Fruit fly (Drosophila melanogaster): ENCODE results near the gene prage.

prage gene

dm6 chrX:1773532-1774346 is at the start of gene prage, which contains the start of gene Adar:
TSS of gene prage (plus strand) at chrX:1773719.
TSS of gene Adar (plus strand) at chrX:1773725.
- TF ChIP-seq noc (tag; optimal IDR thresholded peaks at IDR 0.05) = no peak

dm6 chrX:1735083-1735482 is 38.4 kb upstream of the prage start:
- TF ChIP-seq noc (tag; optimal IDR thresholded peaks at IDR 0.05) = no peak

dm6 chrX:1753938-1754566 is 19.5 kb upstream of the prage start, which contains the start of gene Scgdelta:
TSS of gene Scgdelta (minus strand) at chrX:1754065.
- TF ChIP-seq noc (tag; optimal IDR thresholded peaks at IDR 0.05) = no peak

- TF ChIP-seq noc (tag; optimal IDR thresholded peaks at IDR 0.05) = no peak
Measured at dm6 chrX:1772626-1773025, 893 bp upstream of the prage start.

- no peak for TF ChIP-seq noc (tag; optimal IDR thresholded peaks at IDR 0.05)
Measured at dm6 chrX:1774347-1774829, 869 bp downstream of the prage start.

dm6 chrX:1789266-1789665 is 15.7 kb downstream of the prage start, which contains the start of gene CG32806:
TSS of gene CG32806 (plus strand) at chrX:1789566.
- no peak for TF ChIP-seq noc (tag; optimal IDR thresholded peaks at IDR 0.05)

dm6 chrX:1793793-1794358 is 20.4 kb downstream of the prage start:
- no peak for TF ChIP-seq noc (tag; optimal IDR thresholded peaks at IDR 0.05)

dm6 chrX:1811173-1811572 is 37.7 kb downstream of the prage start:
- no peak for TF ChIP-seq noc (tag; optimal IDR thresholded peaks at IDR 0.05)

dm6 chrX:1819026-1819425 is 45.5 kb downstream of the prage start:
- TF ChIP-seq noc (tag; optimal IDR thresholded peaks at IDR 0.05) = no peak

dm6 chrX:1820241-1820640 is 46.7 kb downstream of the prage start, which contains the start of gene CG14810:
TSS of gene CG14810 (minus strand) at chrX:1820341.
- TF ChIP-seq noc (tag; optimal IDR thresholded peaks at IDR 0.05) = no peak

- no peak for TF ChIP-seq noc (tag; optimal IDR thresholded peaks at IDR 0.05)
Measured at dm6 chrX:1821039-1821438, 47.5 kb downstream of the prage start.

- TF ChIP-seq noc (tag; optimal IDR thresholded peaks at IDR 0.05) = no peak
Measured at dm6 chrX:1822281-1822680, 48.8 kb downstream of the prage start, which contains the start of gene CG14811. TSS of gene CG14811 (minus strand) at chrX:1822381.

dm6 chrX:1823883-1824609 is 50.5 kb downstream of the prage start:
- no peak for TF ChIP-seq noc (tag; optimal IDR thresholded peaks at IDR 0.05)

- TF ChIP-seq noc (tag; optimal IDR thresholded peaks at IDR 0.05) = no peak
Measured at dm6 chrX:1824610-1824948, 51.1 kb downstream of the prage start.

dm6 chrX:1825912-1826862 is 52.7 kb downstream of the prage start:
- TF ChIP-seq noc (tag; optimal IDR thresholded peaks at IDR 0.05) = no peak

Measured in whole organism, larva.